Worm (Caenorhabditis elegans) whole organism, early embryonic: ENCODE data around the gene ttll-9.

Experiments
- B0310.2 ChIP-seq: sonication (generic microtip); optimal IDR thresholded peaks from 2 replicates; lab custom pipeline; 2016; ENCODE audit warnings: mild to moderate bottlenecking, missing genetic modification characterization, missing compliant biosample characterization
- F13C5.2 ChIP-seq: sonication (generic microtip); optimal IDR thresholded peaks from 2 replicates; lab custom pipeline; 2017; ENCODE audit warnings: mild to moderate bottlenecking, missing genetic modification characterization, inconsistent platforms, missing compliant biosample characterization
- ama-1 ChIP-seq: fragments of 150-350 bp; optimal IDR thresholded peaks from 2 replicates; lab custom pipeline; 2014
- ets-7 ChIP-seq: sonication (generic microtip); optimal IDR thresholded peaks from 2 replicates; lab custom pipeline; 2016; ENCODE audit warnings: missing genotype, missing genetic modification characterization, missing compliant biosample characterization
- hmbx-1 ChIP-seq: sonication (generic microtip); optimal IDR thresholded peaks from 2 replicates; lab custom pipeline; 2016; ENCODE audit warnings: mild to moderate bottlenecking, missing genetic modification characterization, missing compliant biosample characterization
- pes-1 ChIP-seq: fragments of 200-800 bp; sonication (Bioruptor generic); IDR thresholded peaks from 2 replicates; pipeline ENCODE4 v1.3.6; 2022; ENCODE audit warnings: missing genetic modification reagents, missing genetic modification characterization, missing compliant biosample characterization
- tbx-37 ChIP-seq: fragments of 200-800 bp; sonication (Bioruptor generic); conservative IDR thresholded peaks from 2 replicates; pipeline ENCODE4 v1.3.6; 2022; ENCODE audit warnings: missing genetic modification reagents, missing genetic modification characterization, missing compliant biosample characterization

DNA sequence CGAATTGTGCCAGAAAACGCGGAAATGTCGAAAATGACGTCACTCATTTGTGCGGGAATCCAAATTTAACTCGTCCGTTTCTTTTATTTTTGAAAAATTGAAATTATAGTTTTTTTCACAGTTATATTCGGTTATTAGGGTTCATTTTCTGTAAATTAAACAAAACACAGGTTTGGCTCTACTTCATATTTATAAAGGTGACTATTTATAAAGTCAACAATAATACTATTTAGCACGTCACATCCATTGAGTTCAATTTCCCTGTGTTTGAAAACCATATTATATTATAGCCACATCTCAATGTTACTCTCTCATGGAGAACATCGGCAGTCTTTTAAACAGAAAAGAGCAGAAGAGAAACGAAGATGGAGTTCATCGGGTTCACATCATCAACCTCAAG is 47.6 kb upstream of the ttll-9 start, which contains the start of gene twk-35:
- no peak for TF ChIP-seq ama-1 (lab: Kevin White, UChicago)
- TF ChIP-seq F13C5.2 (tag; lab: Kevin White, UChicago), result no peak
- TF ChIP-seq B0310.2, result no peak
- TF ChIP-seq tbx-37 (GFP tag; lab: Robert Waterston, UW), result no peak
- TF ChIP-seq hmbx-1 (tag; lab: Kevin White, UChicago), result no peak
- TF ChIP-seq pes-1, result no peak
- no peak for TF ChIP-seq ets-7 (tag; lab: Kevin White, UChicago)
